Worm (Caenorhabditis elegans) whole organism, young adult: ENCODE results near the gene F19G12.11.
"Not testable (repeated sequence)": the region's sequence is repeated elsewhere in the genome, so short reads cannot be mapped to it uniquely, and the experiment has no call there.

Source experiments
- B0035.1 ChIP-seq: sonication (generic microtip); optimal IDR thresholded peaks from 2 replicates; lab custom pipeline; 2016; ENCODE audit warnings: missing genetic modification characterization, mild to moderate bottlenecking, missing compliant biosample characterization, missing genotype, missing genetic modification reagents
- C17E4.6 ChIP-seq: fragments of 200-800 bp; sonication (Bioruptor generic); IDR thresholded peaks from 2 replicates; pipeline ENCODE4 v1.3.6; 2022; ENCODE audit warnings: missing genetic modification reagents, missing genetic modification characterization, missing compliant biosample characterization
- F23B12.7 ChIP-seq: sonication (generic microtip); optimal IDR thresholded peaks from 2 replicates; lab custom pipeline; 2017; ENCODE audit warnings: missing genetic modification characterization, mild to moderate bottlenecking, missing compliant biosample characterization, antibody characterized with exemption, moderate library complexity; ENCODE audit not compliant: insufficient read depth
- F39B2.1 ChIP-seq: fragments of 200-800 bp; sonication (Bioruptor generic); IDR thresholded peaks from 2 replicates; pipeline ENCODE4 v1.3.6; 2022; ENCODE audit warnings: missing genetic modification reagents, missing genetic modification characterization, missing compliant biosample characterization
- F55B11.4 ChIP-seq: sonication (generic microtip); optimal IDR thresholded peaks from 2 replicates; lab custom pipeline; 2016; ENCODE audit warnings: missing compliant biosample characterization, missing genetic modification characterization, borderline replicate concordance; ENCODE audit not compliant: insufficient read depth
- F57A8.1 ChIP-seq: fragments of 200-800 bp; sonication (Bioruptor generic); optimal IDR thresholded peaks from 2 replicates; lab custom pipeline; 2018; ENCODE audit warnings: mild to moderate bottlenecking, missing genetic modification characterization, moderate library complexity, missing compliant biosample characterization
- Y53F4B.3 ChIP-seq: fragments of 200-800 bp; sonication (Bioruptor generic); IDR thresholded peaks from 2 replicates; pipeline ENCODE4 v1.3.6; 2022; ENCODE audit warnings: missing genetic modification reagents, missing genetic modification characterization, missing compliant biosample characterization
- ZK185.1 ChIP-seq: sonication (generic microtip); optimal IDR thresholded peaks from 2 replicates; lab custom pipeline; 2016; ENCODE audit warnings: mild to moderate bottlenecking, missing genetic modification characterization, missing compliant biosample characterization; ENCODE audit not compliant: poor library complexity, severe bottlenecking
- aptf-2 ChIP-seq: fragments of 200-800 bp; sonication (Bioruptor generic); conservative IDR thresholded peaks from 2 replicates; pipeline ENCODE4 v1.3.6; 2022; ENCODE audit warnings: missing genetic modification reagents, missing genetic modification characterization, missing compliant biosample characterization
- atf-7 ChIP-seq: sonication (generic microtip); optimal IDR thresholded peaks from 2 replicates; lab custom pipeline; 2017; ENCODE audit warnings: mild to moderate bottlenecking, missing genetic modification characterization, missing compliant biosample characterization
- athp-1 ChIP-seq: sonication (generic microtip); optimal IDR thresholded peaks from 2 replicates; lab custom pipeline; 2017; ENCODE audit warnings: mild to moderate bottlenecking, missing genetic modification characterization, missing compliant biosample characterization
- attf-5 ChIP-seq: fragments of 200-800 bp; sonication (Bioruptor generic); optimal IDR thresholded peaks from 2 replicates; lab custom pipeline; 2018; ENCODE audit warnings: mild to moderate bottlenecking, missing genetic modification characterization, missing compliant biosample characterization
- ceh-27 ChIP-seq: fragments of 200-800 bp; sonication (Bioruptor generic); optimal IDR thresholded peaks from 2 replicates; lab custom pipeline; 2018; ENCODE audit warnings: mild to moderate bottlenecking, missing genetic modification characterization, moderate library complexity, missing compliant biosample characterization
- chd-7 ChIP-seq: sonication (generic microtip); optimal IDR thresholded peaks from 2 replicates; lab custom pipeline; 2016; ENCODE audit warnings: mild to moderate bottlenecking, missing genetic modification characterization, moderate library complexity, missing compliant biosample characterization
- die-1 ChIP-seq: sonication (generic microtip); optimal IDR thresholded peaks from 2 replicates; lab custom pipeline; 2016; ENCODE audit warnings: missing genotype, mild to moderate bottlenecking, missing genetic modification characterization, missing compliant biosample characterization
- dpff-1 ChIP-seq: sonication (generic microtip); optimal IDR thresholded peaks from 2 replicates; lab custom pipeline; 2017; ENCODE audit warnings: mild to moderate bottlenecking, missing genetic modification characterization, missing compliant biosample characterization
- egl-18 ChIP-seq: fragments of 200-800 bp; sonication (Bioruptor generic); IDR thresholded peaks from 2 replicates; pipeline ENCODE4 v1.3.6; 2022; ENCODE audit warnings: missing genetic modification reagents, missing genetic modification characterization, missing compliant biosample characterization
- egl-44 ChIP-seq: fragments of 200-800 bp; sonication (Bioruptor generic); IDR thresholded peaks from 2 replicates; pipeline ENCODE4 v1.3.6; 2022; ENCODE audit warnings: missing genetic modification reagents, missing genetic modification characterization, missing compliant biosample characterization
- egrh-3 ChIP-seq: fragments of 200-800 bp; sonication (Bioruptor generic); IDR thresholded peaks from 2 replicates; pipeline ENCODE4 v1.3.6; 2022; ENCODE audit warnings: missing genetic modification reagents, missing genetic modification characterization, missing compliant biosample characterization
- ekl-4 ChIP-seq: fragments of 200-800 bp; sonication (Bioruptor generic); IDR thresholded peaks from 2 replicates; pipeline ENCODE4 v1.3.6; 2022; ENCODE audit warnings: missing genetic modification reagents, missing genetic modification characterization, missing compliant biosample characterization
- ets-4 ChIP-seq: fragments of 200-800 bp; sonication (Bioruptor generic); optimal IDR thresholded peaks from 2 replicates; lab custom pipeline; 2018; ENCODE audit warnings: mild to moderate bottlenecking, missing genetic modification characterization, missing compliant biosample characterization
- hmg-20 ChIP-seq: fragments of 200-800 bp; sonication (Bioruptor generic); IDR thresholded peaks from 2 replicates; pipeline ENCODE4 v1.3.6; 2022; ENCODE audit warnings: missing genetic modification reagents, missing genetic modification characterization, missing compliant biosample characterization
- hsf-1 ChIP-seq: fragments of 200-800 bp; sonication (Bioruptor generic); IDR thresholded peaks from 2 replicates; pipeline ENCODE4 v1.3.6; 2022; ENCODE audit warnings: missing genetic modification reagents, missing genetic modification characterization, missing compliant biosample characterization
- lin-26 ChIP-seq: fragments of 200-800 bp; sonication (Bioruptor generic); IDR thresholded peaks from 2 replicates; pipeline ENCODE4 v1.3.6; 2022; ENCODE audit warnings: missing genetic modification reagents, missing genetic modification characterization, missing compliant biosample characterization
- lir-1 ChIP-seq: fragments of 200-800 bp; sonication (Bioruptor generic); conservative IDR thresholded peaks from 2 replicates; pipeline ENCODE4 v1.3.6; 2022; ENCODE audit warnings: missing genetic modification reagents, missing genetic modification characterization, missing compliant biosample characterization
- lsl-1 ChIP-seq: fragments of 200-800 bp; sonication (Bioruptor generic); optimal IDR thresholded peaks from 2 replicates; lab custom pipeline; 2018; ENCODE audit warnings: mild to moderate bottlenecking, missing genetic modification characterization, moderate library complexity, missing compliant biosample characterization
- madf-6 ChIP-seq: fragments of 200-800 bp; sonication (Bioruptor generic); IDR thresholded peaks from 2 replicates; pipeline ENCODE4 v1.3.6; 2022; ENCODE audit warnings: missing genetic modification reagents, missing genetic modification characterization, missing compliant biosample characterization
- madf-8 ChIP-seq: fragments of 200-800 bp; sonication (Bioruptor generic); conservative IDR thresholded peaks from 2 replicates; pipeline ENCODE4 v1.3.6; 2022; ENCODE audit warnings: missing genetic modification reagents, missing genetic modification characterization, missing compliant biosample characterization
- nhr-27 ChIP-seq: fragments of 200-800 bp; sonication (Bioruptor generic); optimal IDR thresholded peaks from 2 replicates; lab custom pipeline; 2018; ENCODE audit warnings: mild to moderate bottlenecking, missing genetic modification characterization, moderate library complexity, missing compliant biosample characterization
- pha-4 ChIP-seq: fragments of 150-350 bp; sonication (generic microtip); optimal IDR thresholded peaks from 2 replicates; lab custom pipeline; 2014; ENCODE audit warnings: missing biosample characterization, missing genetic modification reagents, missing genetic modification characterization
- rcor-1 ChIP-seq: fragments of 200-800 bp; sonication (Bioruptor generic); IDR thresholded peaks from 2 replicates; pipeline ENCODE4 v1.3.6; 2022; ENCODE audit warnings: missing genetic modification reagents, missing genetic modification characterization, missing compliant biosample characterization
- snpc-1.1 ChIP-seq: sonication (generic microtip); optimal IDR thresholded peaks from 2 replicates; lab custom pipeline; 2017; ENCODE audit warnings: missing genetic modification characterization, mild to moderate bottlenecking, missing compliant biosample characterization, antibody characterized with exemption, moderate library complexity, missing genotype, missing genetic modification reagents; ENCODE audit not compliant: insufficient read depth
- snpc-1.3 ChIP-seq: sonication (generic microtip); optimal IDR thresholded peaks from 2 replicates; lab custom pipeline; 2017; ENCODE audit warnings: missing genetic modification characterization, mild to moderate bottlenecking, missing compliant biosample characterization, antibody characterized with exemption, moderate library complexity, missing genotype, missing genetic modification reagents; ENCODE audit not compliant: insufficient read depth
- somi-1 ChIP-seq: fragments of 200-800 bp; sonication (Bioruptor generic); optimal IDR thresholded peaks from 2 replicates; lab custom pipeline; 2018; ENCODE audit warnings: mild to moderate bottlenecking, missing genetic modification characterization, missing compliant biosample characterization
- sptf-2 ChIP-seq: fragments of 200-800 bp; sonication (Bioruptor generic); optimal IDR thresholded peaks from 2 replicates; lab custom pipeline; 2018; ENCODE audit warnings: mild to moderate bottlenecking, missing genetic modification characterization, missing compliant biosample characterization
- tbx-9 ChIP-seq: sonication (generic microtip); optimal IDR thresholded peaks from 2 replicates; lab custom pipeline; 2016; ENCODE audit warnings: borderline replicate concordance, missing genetic modification characterization, inconsistent platforms, missing compliant biosample characterization
- ztf-18 ChIP-seq: sonication (generic microtip); optimal IDR thresholded peaks from 2 replicates; lab custom pipeline; 2016; ENCODE audit warnings: missing genotype, mild to moderate bottlenecking, missing genetic modification characterization, missing compliant biosample characterization
- ztf-25 ChIP-seq: fragments of 200-800 bp; sonication (Bioruptor generic); IDR thresholded peaks from 2 replicates; pipeline ENCODE4 v1.3.6; 2022; ENCODE audit warnings: missing genetic modification reagents, missing genetic modification characterization, missing compliant biosample characterization
- ztf-26 ChIP-seq: sonication (generic microtip); optimal IDR thresholded peaks from 2 replicates; lab custom pipeline; 2017; ENCODE audit warnings: missing genetic modification characterization, missing compliant biosample characterization
- ztf-28 ChIP-seq: fragments of 200-800 bp; sonication (Bioruptor generic); IDR thresholded peaks from 2 replicates; pipeline ENCODE4 v1.3.6; 2022; ENCODE audit warnings: missing genetic modification reagents, missing genetic modification characterization, missing compliant biosample characterization
- ztf-6 ChIP-seq: fragments of 200-800 bp; sonication (Bioruptor generic); IDR thresholded peaks from 2 replicates; pipeline ENCODE4 v1.3.6; 2022; ENCODE audit warnings: missing genetic modification reagents, missing genetic modification characterization, missing compliant biosample characterization

F19G12.11 gene

DNA sequence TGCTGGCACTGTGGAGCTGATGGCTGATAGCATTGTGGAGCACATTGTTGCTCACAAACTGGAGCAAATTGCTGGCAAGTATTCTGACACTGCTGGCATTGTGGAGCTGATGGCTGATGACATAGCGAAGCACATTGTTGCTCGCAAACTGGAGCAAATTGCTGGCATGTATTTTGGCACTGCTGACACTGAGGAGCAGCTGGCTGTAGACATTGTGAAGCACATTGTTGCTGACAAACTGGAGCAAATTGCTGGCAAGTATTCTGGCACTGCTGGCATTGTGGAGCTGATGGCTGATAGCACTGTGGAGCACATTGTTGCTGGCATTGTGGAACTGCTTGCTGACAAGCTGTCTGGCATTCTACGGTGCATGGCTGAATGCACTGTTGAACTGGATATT, 17.1 kb downstream of the F19G12.11 start (continued):
- TF ChIP-seq madf-6 (GFP tag; lab: Robert Waterston, UW): no peak
- no peak for TF ChIP-seq F55B11.4 (tag; lab: Kevin White, UChicago)
- TF ChIP-seq snpc-1.3 (tag; lab: Kevin White, UChicago): no peak
- no peak for TF ChIP-seq chd-7 (tag; lab: Kevin White, UChicago)
- TF ChIP-seq egl-18 (GFP tag; lab: Robert Waterston, UW): no peak

ce11 chrX:1403971-1404370, 22.4 kb downstream of the F19G12.11 start, which contains the start of gene ZK402.1:
Gene ZK402.1, plus strand, starts transcription at chrX:1404271.
- not testable (repeated sequence) for TF ChIP-seq atf-7 (tag; lab: Kevin White, UChicago); F23B12.7; sptf-2 (GFP tag; lab: Kevin White, UChicago)
- TF ChIP-seq, all 124 proteins: peak for 0; not testable (repeated sequence) for 124

- not testable (repeated sequence) for TF ChIP-seq ztf-6; ekl-4 (GFP tag; lab: Robert Waterston, UW); ztf-18 (tag; lab: Kevin White, UChicago)
These were observed 22.9 kb downstream of the F19G12.11 start, which contains the start of gene ZK402.2 for ce11 chrX:1403444-1403843. Gene ZK402.2, plus strand, starts transcription at chrX:1403744.

ce11 chrX:1401259-1401658, 25.1 kb downstream of the F19G12.11 start, which contains the start of gene ZK402.5:
Gene ZK402.5, minus strand, starts transcription at chrX:1401359.
- TF ChIP-seq ztf-25 (GFP tag; lab: Robert Waterston, UW) (no peak), aptf-2 (GFP tag; lab: Robert Waterston, UW) (no peak), dpff-1 (tag; lab: Kevin White, UChicago) (no peak), lsl-1 (GFP tag; lab: Kevin White, UChicago) (no peak), nhr-27 (tag; lab: Kevin White, UChicago) (no peak), F23B12.7 (no peak), lir-1 (no peak), snpc-1.1 (tag; lab: Kevin White, UChicago) (no peak), chd-7 (tag; lab: Kevin White, UChicago) (no peak), athp-1 (no peak), egrh-3 (GFP tag; lab: Robert Waterston, UW) (no peak), ceh-27 (GFP tag; lab: Kevin White, UChicago) (no peak), ets-4 (GFP tag; lab: Kevin White, UChicago) (no peak), Y53F4B.3 (GFP tag; lab: Robert Waterston, UW) (no peak), ztf-18 (tag; lab: Kevin White, UChicago) (no peak), B0035.1 (tag; lab: Kevin White, UChicago) (no peak), rcor-1 (GFP tag; lab: Robert Waterston, UW) (no peak), somi-1 (GFP tag; lab: Kevin White, UChicago) (no peak)
- TF ChIP-seq, all 124 proteins: peak for 0

ce11 chrX:1397516-1397915, 28.8 kb downstream of the F19G12.11 start, which contains the start of gene H39E20.1:
Gene H39E20.1, minus strand, starts transcription at chrX:1397616.
- TF ChIP-seq F57A8.1 (GFP tag; lab: Kevin White, UChicago): no peak
- no peak for TF ChIP-seq tbx-9 (tag; lab: Kevin White, UChicago)
- TF ChIP-seq ztf-28 (GFP tag; lab: Robert Waterston, UW): no peak
- TF ChIP-seq die-1 (tag; lab: Kevin White, UChicago): no peak
- TF ChIP-seq madf-8: 0 out of 2 replicates have a peak, but pooled peaks have one; percentile 32
- TF ChIP-seq snpc-1.1 (tag; lab: Kevin White, UChicago): no peak
- TF ChIP-seq hsf-1 (GFP tag; lab: Robert Waterston, UW): no peak
- TF ChIP-seq attf-5: no peak
- TF ChIP-seq lin-26: no peak
- no peak for TF ChIP-seq egl-44 (GFP tag; lab: Robert Waterston, UW)
- TF ChIP-seq pha-4 (tag; lab: Kevin White, UChicago): no peak
- TF ChIP-seq ztf-26 (tag; lab: Kevin White, UChicago): no peak
- TF ChIP-seq F39B2.1 (GFP tag; lab: Robert Waterston, UW): no peak
- TF ChIP-seq C17E4.6 (GFP tag; lab: Robert Waterston, UW): no peak
- no peak for TF ChIP-seq hmg-20 (GFP tag; lab: Robert Waterston, UW)
- no peak for TF ChIP-seq ZK185.1 (tag; lab: Kevin White, UChicago)
- TF ChIP-seq ztf-18 (tag; lab: Kevin White, UChicago): no peak
